Comparison of ENCODE assay signal across 3 fruit fly cellular contexts in the genomic region with DNA sequence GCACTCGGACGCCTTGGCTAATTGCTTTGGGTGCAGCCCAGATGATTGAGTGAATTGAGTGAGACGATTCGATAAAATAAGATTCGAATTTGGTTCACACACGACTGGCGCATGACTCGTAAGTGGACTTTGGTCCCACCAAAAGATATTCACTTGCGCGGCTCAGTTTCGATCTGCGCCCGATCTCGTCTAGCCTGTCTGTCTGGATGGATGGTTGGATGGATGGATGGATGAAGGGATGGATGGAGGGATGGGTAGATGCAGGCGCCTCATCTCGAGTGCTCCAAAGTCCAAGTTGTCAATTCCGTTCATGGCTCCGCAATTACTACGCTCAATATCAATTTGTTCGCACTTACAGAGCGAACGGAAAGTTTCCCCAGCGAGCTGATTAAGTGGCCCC.
TF ChIP-seq lines count a peak whose summit lies in the region.

No protein-coding gene starts in this region.

- TF ChIP-seq CTCF in whole organism, embryonic (GFP tag; optimal IDR thresholded peaks at IDR 0.05; lab: Kevin White, UChicago), result no peak

TF ChIP-seq in whole organism, embryonic, 481 proteins besides CTCF, POLR2A, EP300 and RAD21:
- TF ChIP-seq bsh (GFP tag; optimal IDR thresholded peaks at IDR 0.05; lab: Kevin White, UChicago) (peak in 1 of 2 experiments; percentile 69), Max (GFP tag; optimal IDR thresholded peaks at IDR 0.05; lab: Kevin White, UChicago) (no peak), CG15514 (GFP tag; optimal IDR thresholded peaks at IDR 0.05; lab: Kevin White, UChicago) (no peak), CG16863 (GFP tag; optimal IDR thresholded peaks at IDR 0.05; lab: Kevin White, UChicago) (no peak), Mes4 (GFP tag; optimal IDR thresholded peaks at IDR 0.05; lab: Kevin White, UChicago) (no peak), al (GFP tag; IDR thresholded peaks at IDR 0.05; lab: Robert Waterston, UW) (no peak), tap (tag; optimal IDR thresholded peaks at IDR 0.05; lab: Kevin White, UChicago) (no peak), cwo (GFP tag; optimal IDR thresholded peaks at IDR 0.05; lab: Kevin White, UChicago) (no peak), knrl (GFP tag; IDR thresholded peaks at IDR 0.05; lab: Robert Waterston, UW; ENCODE audit: partially characterized antibody) (no peak), Lpt (GFP tag; optimal IDR thresholded peaks at IDR 0.05; lab: Kevin White, UChicago) (no peak), CG13624 (GFP tag; optimal IDR thresholded peaks at IDR 0.05; lab: Kevin White, UChicago) (no peak), Med (GFP tag; lab: Kevin White, UChicago) (peak; percentile 50), da (GFP tag; optimal IDR thresholded peaks at IDR 0.05; lab: Kevin White, UChicago) (no peak), schlank (tag; optimal IDR thresholded peaks at IDR 0.05; lab: Kevin White, UChicago) (no peak), Atf6 (GFP tag; IDR thresholded peaks at IDR 0.05; lab: Robert Waterston, UW) (no peak), CG15269 (tag; optimal IDR thresholded peaks at IDR 0.05; lab: Kevin White, UChicago) (no peak), lola (GFP tag; optimal IDR thresholded peaks at IDR 0.05; lab: Kevin White, UChicago) (no peak), wek (GFP tag; optimal IDR thresholded peaks at IDR 0.05; lab: Kevin White, UChicago) (no peak), CG8281 (tag; optimal IDR thresholded peaks at IDR 0.05; lab: Kevin White, UChicago) (peak; percentile 96), zfh2 (GFP tag; optimal IDR thresholded peaks at IDR 0.05; lab: Kevin White, UChicago) (no peak), CG5180 (GFP tag; optimal IDR thresholded peaks at IDR 0.05; lab: Kevin White, UChicago) (peak; percentile 24), p53 (GFP tag; optimal IDR thresholded peaks at IDR 0.05; lab: Kevin White, UChicago) (no peak), nom (GFP tag; optimal IDR thresholded peaks at IDR 0.05; lab: Kevin White, UChicago) (peak; percentile 96), CG13894 (tag; optimal IDR thresholded peaks at IDR 0.05; lab: Kevin White, UChicago) (no peak), CG1602 (GFP tag; optimal IDR thresholded peaks at IDR 0.05; lab: Kevin White, UChicago) (no peak)
TF ChIP-seq in whole organism, embryonic: peak in this region for 5.

TF ChIP-seq in whole organism, prepupa, 60 proteins besides CTCF, POLR2A, EP300 and RAD21 (continues in another document):
- no peak for TF ChIP-seq esn (GFP tag; optimal IDR thresholded peaks at IDR 0.05; lab: Kevin White, UChicago)
- peak; percentile 43 for TF ChIP-seq CG15336 (GFP tag; IDR thresholded peaks at IDR 0.05; lab: Robert Waterston, UW)
- peak; percentile 33 for TF ChIP-seq CG7368 (GFP tag; optimal IDR thresholded peaks at IDR 0.05; lab: Kevin White, UChicago)
- no peak for TF ChIP-seq dac (GFP tag; optimal IDR thresholded peaks at IDR 0.05; lab: Kevin White, UChicago)
- TF ChIP-seq acj6 (GFP tag; optimal IDR thresholded peaks at IDR 0.05; lab: Kevin White, UChicago), result no peak
- peak; percentile 3 for TF ChIP-seq Hr4 (GFP tag; optimal IDR thresholded peaks at IDR 0.05; lab: Kevin White, UChicago)
- no peak for TF ChIP-seq fd85E (GFP tag; optimal IDR thresholded peaks at IDR 0.05; lab: Kevin White, UChicago)
- no peak for TF ChIP-seq CG4318 (GFP tag; optimal IDR thresholded peaks at IDR 0.05; lab: Kevin White, UChicago)
- TF ChIP-seq pdm3 (GFP tag; optimal IDR thresholded peaks at IDR 0.05; lab: Kevin White, UChicago), result no peak
- TF ChIP-seq Sox14 (GFP tag; optimal IDR thresholded peaks at IDR 0.05; lab: Kevin White, UChicago), result no peak
- TF ChIP-seq Hr39 (GFP tag; optimal IDR thresholded peaks at IDR 0.05; lab: Kevin White, UChicago), result no peak
- TF ChIP-seq CG11294 (GFP tag; IDR thresholded peaks at IDR 0.05; lab: Robert Waterston, UW), result no peak
- TF ChIP-seq CG8319 (GFP tag; optimal IDR thresholded peaks at IDR 0.05; lab: Kevin White, UChicago), result no peak
- no peak for TF ChIP-seq cyc (GFP tag; optimal IDR thresholded peaks at IDR 0.05; lab: Kevin White, UChicago)
- no peak for TF ChIP-seq CG8632 (GFP tag; optimal IDR thresholded peaks at IDR 0.05; lab: Kevin White, UChicago)
- peak; percentile 57 for TF ChIP-seq CG10669 (GFP tag; optimal IDR thresholded peaks at IDR 0.05; lab: Kevin White, UChicago)
- TF ChIP-seq Hr38 (GFP tag; optimal IDR thresholded peaks at IDR 0.05; lab: Kevin White, UChicago), result peak; percentile 27
- no peak for TF ChIP-seq Smox (GFP tag; optimal IDR thresholded peaks at IDR 0.05; lab: Kevin White, UChicago)
- peak; percentile 73 for TF ChIP-seq spab (GFP tag; optimal IDR thresholded peaks at IDR 0.05; lab: Kevin White, UChicago)
- TF ChIP-seq Gug (GFP tag; IDR thresholded peaks at IDR 0.05; lab: Robert Waterston, UW), result no peak
- peak; percentile 38 for TF ChIP-seq net (GFP tag; optimal IDR thresholded peaks at IDR 0.05; lab: Kevin White, UChicago)
- peak; percentile 84 for TF ChIP-seq CG6808 (GFP tag; optimal IDR thresholded peaks at IDR 0.05; lab: Kevin White, UChicago)
- TF ChIP-seq vri (GFP tag; optimal IDR thresholded peaks at IDR 0.05; lab: Kevin White, UChicago), result no peak
- TF ChIP-seq CG16779 (tag; optimal IDR thresholded peaks at IDR 0.05; lab: Kevin White, UChicago), result peak; percentile 39
- no peak for TF ChIP-seq OdsH (GFP tag; optimal IDR thresholded peaks at IDR 0.05; lab: Kevin White, UChicago)
- no peak for TF ChIP-seq CG11762 (GFP tag; optimal IDR thresholded peaks at IDR 0.05; lab: Kevin White, UChicago; ENCODE audit: insufficient read depth)
- peak; percentile 55 for TF ChIP-seq CG1621 (tag; optimal IDR thresholded peaks at IDR 0.05; lab: Kevin White, UChicago)
- no peak for TF ChIP-seq CG31627 (GFP tag; optimal IDR thresholded peaks at IDR 0.05; lab: Kevin White, UChicago)
- TF ChIP-seq CG11902 (GFP tag; optimal IDR thresholded peaks at IDR 0.05; lab: Kevin White, UChicago), result no peak
- no peak for TF ChIP-seq CG32006 (GFP tag; optimal IDR thresholded peaks at IDR 0.05; lab: Kevin White, UChicago)
- TF ChIP-seq CG6792 (GFP tag; optimal IDR thresholded peaks at IDR 0.05; lab: Kevin White, UChicago), result no peak
- 0 out of 3 replicates have a peak, but pooled peaks have one; percentile 37 for TF ChIP-seq eg (GFP tag; IDR thresholded peaks at IDR 0.05; lab: Robert Waterston, UW)
- TF ChIP-seq Eip78C (GFP tag; lab: Kevin White, UChicago), result peak; percentile 76
- TF ChIP-seq Blimp-1 (GFP tag; optimal IDR thresholded peaks at IDR 0.05; lab: Kevin White, UChicago), result no peak

TF ChIP-seq in whole organism, pupa, 21 proteins besides CTCF, POLR2A, EP300 and RAD21:
- TF ChIP-seq Pif1B (GFP tag; optimal IDR thresholded peaks at IDR 0.05; lab: Kevin White, UChicago) (peak; percentile 24), CG9948 (tag; optimal IDR thresholded peaks at IDR 0.05; lab: Kevin White, UChicago) (no peak), CG32121 (GFP tag; IDR thresholded peaks at IDR 0.05; lab: Robert Waterston, UW) (no peak), CG8301 (tag; optimal IDR thresholded peaks at IDR 0.05; lab: Kevin White, UChicago) (peak; percentile 46), CG12605 (GFP tag; IDR thresholded peaks at IDR 0.05; lab: Robert Waterston, UW) (peak; percentile 68; the same call in 1 of the 2 replicates), CG4496 (GFP tag; IDR thresholded peaks at IDR 0.05; lab: Robert Waterston, UW) (peak; percentile 45; the same call in 1 of the 3 replicates), CG10348 (GFP tag; IDR thresholded peaks at IDR 0.05; lab: Robert Waterston, UW) (no peak), fd96Ca (GFP tag; IDR thresholded peaks at IDR 0.05; lab: Robert Waterston, UW) (peak; percentile 46; the same call in 1 of the 3 replicates), gl (tag; optimal IDR thresholded peaks at IDR 0.05; lab: Kevin White, UChicago) (peak; percentile 87), Ets98B (GFP tag; IDR thresholded peaks at IDR 0.05; lab: Robert Waterston, UW) (peak; percentile 51; the same call in 1 of the 2 replicates), rn (GFP tag; IDR thresholded peaks at IDR 0.05; lab: Robert Waterston, UW) (no peak), Snoo (tag; optimal IDR thresholded peaks at IDR 0.05; lab: Kevin White, UChicago) (peak; percentile 25), CG17806 (tag; optimal IDR thresholded peaks at IDR 0.05; lab: Kevin White, UChicago) (peak; percentile 28), CG14655 (GFP tag; optimal IDR thresholded peaks at IDR 0.05; lab: Kevin White, UChicago) (peak; percentile 64), CG15710 (tag; optimal IDR thresholded peaks at IDR 0.05; lab: Kevin White, UChicago) (peak; percentile 35), D1 (tag; optimal IDR thresholded peaks at IDR 0.05; lab: Kevin White, UChicago) (no peak), Pif1A (GFP tag; optimal IDR thresholded peaks at IDR 0.05; lab: Kevin White, UChicago) (peak; percentile 39), CG13204 (GFP tag; optimal IDR thresholded peaks at IDR 0.05; lab: Kevin White, UChicago) (peak; percentile 79), CG34367 (tag; optimal IDR thresholded peaks at IDR 0.05; lab: Kevin White, UChicago) (peak; percentile 46), CG8159 (tag; optimal IDR thresholded peaks at IDR 0.05; lab: Kevin White, UChicago) (peak; percentile 36), EcR (GFP tag; optimal IDR thresholded peaks at IDR 0.05; lab: Kevin White, UChicago) (peak; percentile 27)
